Worm (Caenorhabditis elegans): ENCODE data around the gene fbxa-131.

fbxa-131 gene

DNA sequence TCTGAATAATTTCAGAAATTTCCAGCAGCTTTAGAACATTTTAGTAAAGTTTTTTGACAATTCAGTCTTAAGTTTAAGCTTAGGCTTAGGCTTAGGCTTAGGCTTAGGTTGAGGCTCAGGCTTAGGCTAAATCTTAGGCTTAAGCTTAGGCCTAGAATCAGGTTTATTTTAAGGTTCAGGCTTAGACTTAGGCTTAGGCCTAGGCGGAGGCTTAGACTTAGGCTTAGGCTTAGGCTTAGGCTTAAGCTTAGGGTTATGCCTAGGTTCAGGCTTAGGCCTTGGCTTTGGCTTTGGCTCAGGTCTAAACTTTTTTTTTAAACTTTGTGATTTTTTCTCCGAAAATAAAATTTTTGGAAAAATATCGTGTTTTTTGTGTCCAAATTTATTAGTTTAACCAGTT is 19.6 kb upstream of the fbxa-131 start:
- TF ChIP-seq irx-1 (tag; optimal IDR thresholded peaks at IDR 0.05) (no peak), zag-1 (tag; optimal IDR thresholded peaks at IDR 0.05) (no peak), skn-1 (tag; optimal IDR thresholded peaks at IDR 0.05) (no peak)

DNA sequence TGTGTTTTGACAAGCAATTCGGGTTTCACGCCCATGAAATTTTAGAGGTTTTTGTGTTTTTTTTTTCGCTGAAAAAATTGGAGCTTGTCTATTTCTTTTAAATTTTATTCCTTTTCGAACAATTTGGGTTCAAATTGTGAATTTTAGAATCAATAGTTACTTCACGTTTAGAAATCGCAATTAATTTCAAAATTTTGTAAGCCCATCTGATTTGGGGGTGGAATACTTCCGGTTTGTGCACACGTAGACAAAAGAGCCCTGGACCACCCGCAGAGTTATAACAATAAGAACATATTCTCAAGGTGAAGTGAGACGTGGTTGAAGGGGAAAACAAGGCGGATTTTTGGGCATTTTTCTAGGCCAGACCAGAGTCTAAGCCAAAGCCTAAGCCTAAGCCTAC is 19.0 kb upstream of the fbxa-131 start, which contains the start of gene Y116F11A.6:
Y116F11A.6 (plus strand) TSS at position 301 of the 400 bp plus-strand sequence.
- no peak for TF ChIP-seq nhr-85 (tag)
- no peak for TF ChIP-seq unc-86 (tag; optimal IDR thresholded peaks at IDR 0.05)
- no peak for TF ChIP-seq hpl-2 (GFP tag; optimal IDR thresholded peaks at IDR 0.05)
- no peak for TF ChIP-seq efl-1 (optimal IDR thresholded peaks at IDR 0.05)
- no peak for TF ChIP-seq efl-1 (GFP tag; optimal IDR thresholded peaks at IDR 0.05 in 1 of 2)
- no peak for TF ChIP-seq swsn-7 (tag; optimal IDR thresholded peaks at IDR 0.05)
- TF ChIP-seq ceh-8 (GFP tag; optimal IDR thresholded peaks at IDR 0.05): no peak
- no peak for TF ChIP-seq tlp-1 (tag; optimal IDR thresholded peaks at IDR 0.05)
- TF ChIP-seq hlh-17 (GFP tag; optimal IDR thresholded peaks at IDR 0.05; ENCODE audit: borderline replicate concordance): no peak

- TF ChIP-seq fkh-8 (tag; optimal IDR thresholded peaks at IDR 0.05): no peak
- TF ChIP-seq fos-1 (tag; optimal IDR thresholded peaks at IDR 0.05): no peak
- TF ChIP-seq pqm-1 (tag; optimal IDR thresholded peaks at IDR 0.05): no peak
- TF ChIP-seq sptf-1 (tag; optimal IDR thresholded peaks at IDR 0.05): no peak
- no peak for TF ChIP-seq vab-15 (tag; optimal IDR thresholded peaks at IDR 0.05)
- peak in 1 of 3 experiments; percentile 14 for TF ChIP-seq ceh-82 (tag; optimal IDR thresholded peaks at IDR 0.05)
- TF ChIP-seq jun-1 (tag; optimal IDR thresholded peaks at IDR 0.05): no peak
- TF ChIP-seq egl-27 (tag; optimal IDR thresholded peaks at IDR 0.05): no peak
- TF ChIP-seq hlh-4 (tag; optimal IDR thresholded peaks at IDR 0.05): no peak
- no peak for TF ChIP-seq nhr-47 (tag; optimal IDR thresholded peaks at IDR 0.05)
- no peak for TF ChIP-seq ceh-88 (GFP tag; IDR thresholded peaks at IDR 0.05)
- TF ChIP-seq blmp-1 (tag; optimal IDR thresholded peaks at IDR 0.05): no peak
- TF ChIP-seq lin-39 (tag; optimal IDR thresholded peaks at IDR 0.05): no peak
- TF ChIP-seq hpl-2 (GFP tag; optimal IDR thresholded peaks at IDR 0.05): no peak
- TF ChIP-seq C16A3.4 (tag; optimal IDR thresholded peaks at IDR 0.05): no peak
- peak; percentile 1 for TF ChIP-seq tbx-2 (tag; optimal IDR thresholded peaks at IDR 0.05)
- TF ChIP-seq unc-30 (tag; optimal IDR thresholded peaks at IDR 0.05): no peak
- TF ChIP-seq lin-13 (GFP tag; optimal IDR thresholded peaks at IDR 0.05): no peak
- TF ChIP-seq unc-86 (tag; optimal IDR thresholded peaks at IDR 0.05): no peak
- TF ChIP-seq nhr-77 (tag; optimal IDR thresholded peaks at IDR 0.05): no peak
- TF ChIP-seq C34B4.2 (tag; optimal IDR thresholded peaks at IDR 0.05): no peak
- TF ChIP-seq ets-5 (GFP tag; IDR thresholded peaks at IDR 0.05): no peak
- no peak for TF ChIP-seq fkh-10 (GFP tag; optimal IDR thresholded peaks at IDR 0.05)
- no peak for TF ChIP-seq Y116A8C.19 (tag; optimal IDR thresholded peaks at IDR 0.05; ENCODE audit: borderline replicate concordance)
- no peak for TF ChIP-seq alr-1 (tag; optimal IDR thresholded peaks at IDR 0.05; ENCODE audit: borderline replicate concordance)
- TF ChIP-seq mab-9 (GFP tag; IDR thresholded peaks at IDR 0.05): no peak
- TF ChIP-seq sox-4 (tag; optimal IDR thresholded peaks at IDR 0.05): no peak
- TF ChIP-seq dsc-1 (tag; optimal IDR thresholded peaks at IDR 0.05): peak; percentile 43
- no peak for TF ChIP-seq nhr-28 (tag; optimal IDR thresholded peaks at IDR 0.05)
- no peak for TF ChIP-seq fkh-4 (tag; optimal IDR thresholded peaks at IDR 0.05; ENCODE audit: borderline replicate concordance)
- no peak for TF ChIP-seq ama-1 (optimal IDR thresholded peaks at IDR 0.05)
- TF ChIP-seq ceh-90 (tag; optimal IDR thresholded peaks at IDR 0.05): no peak
- no peak for TF ChIP-seq elt-2 (tag; optimal IDR thresholded peaks at IDR 0.05)
- no peak for TF ChIP-seq nhr-85 (tag)
- no peak for TF ChIP-seq ztf-11 (tag; optimal IDR thresholded peaks at IDR 0.05)
- no peak for TF ChIP-seq nhr-90 (tag; optimal IDR thresholded peaks at IDR 0.05; ENCODE audit: poor library complexity)
- no peak for TF ChIP-seq sup-37 (GFP tag; optimal IDR thresholded peaks at IDR 0.05)
- TF ChIP-seq efl-3 (GFP tag; optimal IDR thresholded peaks at IDR 0.05): no peak
- TF ChIP-seq snu-23 (GFP tag; optimal IDR thresholded peaks at IDR 0.05): no peak
- TF ChIP-seq lir-3 (tag; optimal IDR thresholded peaks at IDR 0.05; ENCODE audit: poor library complexity): no peak
- TF ChIP-seq mdl-1 (tag; optimal IDR thresholded peaks at IDR 0.05): peak in 1 of 2 experiments; percentile 14
- TF ChIP-seq nhr-237 (tag; optimal IDR thresholded peaks at IDR 0.05): no peak
These were observed 15.3 kb upstream of the fbxa-131 start for ce11 chrV:19722881-19723280.

All from whole organism, L1 larva.